Worm (Caenorhabditis elegans) whole organism, late embryonic: Measurements from ENCODE around the gene oat-1.

Experiments
- C38D4.7 ChIP-seq: fragments of 200-800 bp; sonication (Bioruptor generic); optimal IDR thresholded peaks from 2 replicates; lab custom pipeline; 2018; ENCODE audit warnings: mild to moderate bottlenecking, missing genetic modification characterization, moderate library complexity, missing compliant biosample characterization
- K09A11.1 ChIP-seq: sonication (generic microtip); optimal IDR thresholded peaks from 2 replicates; lab custom pipeline; 2017; ENCODE audit warnings: antibody characterized with exemption, mild to moderate bottlenecking, missing genetic modification characterization, missing compliant biosample characterization; ENCODE audit not compliant: insufficient read depth
- ahr-1 ChIP-seq: sonication (generic microtip); optimal IDR thresholded peaks from 2 replicates; lab custom pipeline; 2016; ENCODE audit warnings: missing genetic modification characterization, missing compliant biosample characterization
- ceh-14 ChIP-seq: sonication (generic microtip); optimal IDR thresholded peaks from 2 replicates; lab custom pipeline; 2016; ENCODE audit warnings: missing genotype, missing genetic modification characterization, missing compliant biosample characterization
- ceh-18 ChIP-seq: sonication (generic microtip); optimal IDR thresholded peaks from 2 replicates; lab custom pipeline; 2016; ENCODE audit warnings: missing genetic modification characterization, missing compliant biosample characterization
- ceh-19 ChIP-seq: fragments of 200-800 bp; sonication (Bioruptor generic); optimal IDR thresholded peaks from 2 replicates; lab custom pipeline; 2018; ENCODE audit warnings: mild to moderate bottlenecking, missing genetic modification characterization, missing compliant biosample characterization
- ceh-2 ChIP-seq: sonication (generic microtip); optimal IDR thresholded peaks from 2 replicates; lab custom pipeline; 2016; ENCODE audit warnings: missing genotype, missing genetic modification characterization, missing compliant biosample characterization
- ceh-24 ChIP-seq: sonication (generic microtip); optimal IDR thresholded peaks from 2 replicates; lab custom pipeline; 2016; ENCODE audit warnings: mild to moderate bottlenecking, missing genetic modification characterization, missing compliant biosample characterization
- ceh-30 ChIP-seq: fragments of 150-350 bp; optimal IDR thresholded peaks from 2 replicates; lab custom pipeline; 2014; ENCODE audit warnings: missing biosample characterization, missing genetic modification characterization
- ceh-31 ChIP-seq: sonication (generic microtip); optimal IDR thresholded peaks from 2 replicates; lab custom pipeline; 2016; ENCODE audit warnings: missing genetic modification characterization, missing compliant biosample characterization
- che-1 ChIP-seq: sonication (generic microtip); optimal IDR thresholded peaks from 2 replicates; lab custom pipeline; 2016; ENCODE audit warnings: mild to moderate bottlenecking, missing genetic modification characterization, missing compliant biosample characterization
- dve-1 ChIP-seq: sonication (generic microtip); optimal IDR thresholded peaks from 2 replicates; lab custom pipeline; 2017; ENCODE audit warnings: antibody characterized with exemption, mild to moderate bottlenecking, missing genetic modification characterization, missing compliant biosample characterization
- elt-2 ChIP-seq: sonication (generic microtip); optimal IDR thresholded peaks from 2 replicates; lab custom pipeline; 2016; ENCODE audit warnings: missing genetic modification reagents, missing genetic modification characterization, missing compliant biosample characterization
- hlh-13 ChIP-seq: fragments of 200-800 bp; sonication (Bioruptor generic); optimal IDR thresholded peaks from 2 replicates; lab custom pipeline; 2018; ENCODE audit warnings: mild to moderate bottlenecking, missing genetic modification characterization, missing compliant biosample characterization
- hlh-30 ChIP-seq: sonication (generic microtip); optimal IDR thresholded peaks from 2 replicates; lab custom pipeline; 2017; ENCODE audit warnings: antibody characterized with exemption, missing genetic modification characterization, missing compliant biosample characterization; ENCODE audit not compliant: insufficient read depth
- hlh-6 ChIP-seq: sonication (generic microtip); optimal IDR thresholded peaks from 2 replicates; lab custom pipeline; 2016; ENCODE audit warnings: missing genotype, missing genetic modification characterization, missing compliant biosample characterization
- mec-3 ChIP-seq: sonication (generic microtip); optimal IDR thresholded peaks from 2 replicates; lab custom pipeline; 2016; ENCODE audit warnings: borderline replicate concordance, missing genetic modification characterization, missing compliant biosample characterization
- nhr-11 ChIP-seq: fragments of 150-350 bp; optimal IDR thresholded peaks from 2 replicates; lab custom pipeline; 2014; ENCODE audit warnings: missing biosample characterization, missing genetic modification characterization
- npax-4 ChIP-seq: sonication (generic microtip); optimal IDR thresholded peaks from 2 replicates; lab custom pipeline; 2016; ENCODE audit warnings: missing genetic modification characterization, missing compliant biosample characterization
- odd-2 ChIP-seq: sonication (generic microtip); optimal IDR thresholded peaks from 2 replicates; lab custom pipeline; 2017; ENCODE audit warnings: antibody characterized with exemption, mild to moderate bottlenecking, missing genetic modification characterization, missing compliant biosample characterization
- pha-2 ChIP-seq: sonication (generic microtip); optimal IDR thresholded peaks from 2 replicates; lab custom pipeline; 2017; ENCODE audit warnings: mild to moderate bottlenecking, missing genetic modification characterization, missing compliant biosample characterization
- pqm-1 ChIP-seq: sonication (generic microtip); optimal IDR thresholded peaks from 2 replicates; lab custom pipeline; 2016; ENCODE audit warnings: missing genetic modification characterization, missing compliant biosample characterization
- syd-9 ChIP-seq: sonication (generic microtip); optimal IDR thresholded peaks from 2 replicates; lab custom pipeline; 2016; ENCODE audit warnings: mild to moderate bottlenecking, missing genetic modification characterization, moderate library complexity, missing compliant biosample characterization
- tbx-2 ChIP-seq: sonication (generic microtip); optimal IDR thresholded peaks from 2 replicates; lab custom pipeline; 2016; ENCODE audit warnings: missing genetic modification characterization, missing compliant biosample characterization
- unc-42 ChIP-seq: sonication (generic microtip); optimal IDR thresholded peaks from 2 replicates; lab custom pipeline; 2016; ENCODE audit warnings: missing genotype, missing genetic modification characterization, missing compliant biosample characterization
- zip-5 ChIP-seq: sonication (generic microtip); optimal IDR thresholded peaks from 2 replicates; lab custom pipeline; 2016; ENCODE audit warnings: missing genetic modification characterization, missing compliant biosample characterization
- ztf-16 ChIP-seq: sonication (generic microtip); optimal IDR thresholded peaks from 2 replicates; lab custom pipeline; 2017; ENCODE audit warnings: missing genetic modification characterization, missing compliant biosample characterization

oat-1 gene

DNA sequence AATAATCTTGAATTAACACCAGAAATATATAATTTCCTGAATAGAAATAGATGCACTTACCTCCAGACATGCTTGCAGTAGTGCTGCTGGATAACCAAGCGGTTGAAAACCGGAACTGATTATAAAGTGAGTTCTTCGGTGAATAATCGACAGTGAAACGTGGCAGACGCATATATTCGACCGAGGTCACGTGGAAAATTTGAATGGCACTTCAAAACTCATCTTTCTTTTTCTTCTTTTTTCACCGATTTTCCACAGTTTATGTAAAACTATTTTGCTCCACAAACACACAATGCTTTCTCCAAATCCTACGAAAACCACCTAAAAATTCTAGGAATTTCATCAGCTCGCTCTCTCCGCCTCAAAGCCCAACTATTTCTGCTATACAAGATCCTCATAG is 12.2 kb downstream of the oat-1 start, which contains the start of gene ant-1.4:
ant-1.4 (minus strand) TSS at position 101 of the 400 bp plus-strand sequence.
- TF ChIP-seq pha-2 (no peak), che-1 (tag; lab: Kevin White, UChicago) (no peak), hlh-30 (tag; lab: Kevin White, UChicago) (no peak), odd-2 (no peak), pqm-1 (tag; lab: Kevin White, UChicago) (no peak), syd-9 (tag; lab: Kevin White, UChicago) (no peak), ahr-1 (tag; lab: Kevin White, UChicago) (no peak), C38D4.7 (GFP tag; lab: Kevin White, UChicago) (no peak)

DNA sequence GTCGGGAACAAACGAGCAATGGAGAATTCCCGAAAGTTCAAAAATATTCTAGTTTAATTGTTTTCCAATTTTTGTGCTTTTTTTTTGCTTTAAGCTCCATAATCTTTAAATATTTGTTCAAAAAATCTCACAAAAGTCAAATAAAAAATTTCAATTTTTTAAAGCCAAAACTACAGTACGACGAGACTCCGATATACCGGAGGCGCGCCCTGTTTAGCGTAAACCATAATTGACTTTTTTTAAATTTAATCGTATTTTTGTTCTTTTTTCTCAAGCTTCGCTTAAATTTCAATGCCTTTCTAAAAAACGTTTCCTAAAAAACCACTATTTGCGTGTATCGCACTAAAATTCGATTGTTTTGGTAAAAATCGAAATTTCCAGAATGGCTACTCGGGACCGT is 15.5 kb downstream of the oat-1 start, which contains the start of gene syx-4:
syx-4 (plus strand) TSS at position 382 of the 400 bp plus-strand sequence.
- TF ChIP-seq pha-2 (no peak), ceh-2 (no peak), hlh-13 (GFP tag; lab: Kevin White, UChicago) (no peak), elt-2 (tag; lab: Kevin White, UChicago) (no peak), odd-2 (no peak), ceh-31 (tag; lab: Kevin White, UChicago) (no peak), hlh-6 (tag; lab: Kevin White, UChicago) (no peak), ztf-16 (no peak), C38D4.7 (GFP tag; lab: Kevin White, UChicago) (no peak)

DNA sequence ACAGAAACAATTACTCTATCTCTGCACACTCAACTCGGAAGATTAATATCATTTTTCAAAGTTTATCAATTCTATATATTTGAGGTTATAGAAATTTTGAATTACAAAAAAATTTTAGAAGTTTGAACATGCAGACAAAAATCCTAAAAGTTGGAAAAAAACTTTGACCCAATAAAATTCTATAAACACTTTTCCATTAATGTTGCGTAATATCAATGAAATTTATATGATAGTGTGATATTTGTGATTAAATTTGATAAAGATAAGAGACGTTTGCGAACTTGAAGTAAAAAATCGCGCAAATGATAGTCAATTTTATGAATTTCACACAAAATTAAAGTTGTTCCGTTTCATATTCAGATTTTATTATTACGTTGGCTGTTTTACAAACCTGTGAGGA is 18.3 kb downstream of the oat-1 start:
- TF ChIP-seq elt-2 (tag; lab: Kevin White, UChicago) (peak; percentile 68), ceh-18 (tag; lab: Kevin White, UChicago) (no peak), ceh-14 (tag; lab: Kevin White, UChicago) (no peak), zip-5 (no peak), K09A11.1 (tag; lab: Kevin White, UChicago) (no peak), mec-3 (tag; lab: Kevin White, UChicago) (no peak), dve-1 (tag; lab: Kevin White, UChicago) (no peak), tbx-2 (tag; lab: Kevin White, UChicago) (no peak)

ce11 chrIV:8453178-8453577 is 19.2 kb downstream of the oat-1 start:
- TF ChIP-seq ceh-14 (tag; lab: Kevin White, UChicago) (no peak), ahr-1 (tag; lab: Kevin White, UChicago) (no peak), odd-2 (no peak), ceh-30 (tag; lab: Kevin White, UChicago) (no peak), ceh-18 (tag; lab: Kevin White, UChicago) (no peak), C38D4.7 (GFP tag; lab: Kevin White, UChicago) (no peak), nhr-11 (tag; lab: Kevin White, UChicago) (no peak)

DNA sequence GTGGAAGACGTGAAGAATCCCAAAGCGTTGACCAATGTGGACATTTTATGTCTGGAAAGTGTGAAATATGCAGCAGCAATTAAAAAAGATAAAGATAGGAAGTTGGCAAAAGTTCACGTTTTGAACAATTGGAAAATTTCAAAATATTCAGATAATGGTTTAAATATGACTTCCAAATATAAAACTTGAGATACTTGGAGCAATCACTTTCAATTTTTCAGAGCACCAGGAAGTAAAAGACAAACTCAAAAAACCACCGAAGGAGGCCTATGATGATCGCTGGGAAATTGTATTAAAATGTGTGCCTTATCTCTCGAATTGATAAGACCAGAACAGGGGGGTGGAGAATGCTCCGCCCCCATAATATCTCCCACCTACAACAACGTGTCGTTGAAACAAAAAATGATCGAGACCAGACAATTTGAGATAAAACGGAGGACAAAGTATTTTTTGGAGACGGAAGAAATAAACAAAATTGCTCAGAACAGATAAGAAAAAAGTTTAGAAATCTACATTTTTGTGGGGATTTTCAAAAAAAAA is 20.6 kb downstream of the oat-1 start, which contains the start of gene eppl-1:
eppl-1 (minus strand) TSS at position 51 of the 540 bp plus-strand sequence.
- TF ChIP-seq ceh-24 (tag; lab: Kevin White, UChicago), result no peak
- peak; percentile 37 for TF ChIP-seq elt-2 (tag; lab: Kevin White, UChicago)
- TF ChIP-seq, all 69 proteins: peak for 1

DNA sequence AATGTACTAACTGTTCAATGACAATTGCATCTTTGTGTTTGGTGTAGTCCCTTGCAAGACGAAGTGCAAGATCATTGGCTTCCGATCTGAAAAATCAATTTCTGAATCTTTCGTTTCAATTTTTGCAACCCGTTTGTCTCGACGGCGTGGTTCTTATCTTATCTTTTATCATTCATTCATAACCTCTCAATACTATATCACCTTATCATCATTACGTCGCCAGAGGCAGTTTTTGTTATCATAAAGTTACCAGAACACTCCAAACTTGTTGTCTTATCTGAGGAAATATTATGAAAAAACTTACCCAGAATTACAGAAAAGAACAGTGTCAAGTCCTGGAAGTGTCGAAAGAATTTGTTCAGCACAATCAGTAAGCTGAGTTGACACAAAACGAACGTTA is 21.9 kb downstream of the oat-1 start:
- TF ChIP-seq npax-4 (tag; lab: Kevin White, UChicago), result no peak
- no peak for TF ChIP-seq ceh-19 (GFP tag; lab: Kevin White, UChicago)
- peak; percentile 99 for TF ChIP-seq elt-2 (tag; lab: Kevin White, UChicago)

DNA sequence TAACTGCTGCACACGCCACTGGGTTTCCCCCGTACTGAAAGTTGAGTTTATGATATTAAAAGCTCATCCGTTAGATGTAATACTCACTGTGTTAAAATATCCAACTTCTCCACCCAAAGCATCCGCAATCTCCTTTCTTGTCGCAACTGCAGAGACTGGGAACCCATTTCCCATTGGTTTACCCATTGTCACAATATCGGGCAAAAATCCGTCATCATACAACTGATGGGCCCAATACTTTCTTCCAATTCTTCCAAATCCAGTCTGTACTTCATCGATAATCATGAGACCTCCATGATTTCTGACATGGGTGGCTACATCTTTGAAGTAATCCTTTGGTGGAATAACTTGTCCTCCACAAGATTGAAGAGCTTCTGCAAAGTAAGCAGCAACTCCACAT is 22.5 kb downstream of the oat-1 start:
- TF ChIP-seq nhr-11 (tag; lab: Kevin White, UChicago) (no peak), che-1 (tag; lab: Kevin White, UChicago) (no peak), K09A11.1 (tag; lab: Kevin White, UChicago) (no peak), unc-42 (tag; lab: Kevin White, UChicago) (no peak)
- TF ChIP-seq, all 69 proteins: peak for 0
